Worm (Caenorhabditis elegans): ENCODE results near the gene twk-39.

DNA sequence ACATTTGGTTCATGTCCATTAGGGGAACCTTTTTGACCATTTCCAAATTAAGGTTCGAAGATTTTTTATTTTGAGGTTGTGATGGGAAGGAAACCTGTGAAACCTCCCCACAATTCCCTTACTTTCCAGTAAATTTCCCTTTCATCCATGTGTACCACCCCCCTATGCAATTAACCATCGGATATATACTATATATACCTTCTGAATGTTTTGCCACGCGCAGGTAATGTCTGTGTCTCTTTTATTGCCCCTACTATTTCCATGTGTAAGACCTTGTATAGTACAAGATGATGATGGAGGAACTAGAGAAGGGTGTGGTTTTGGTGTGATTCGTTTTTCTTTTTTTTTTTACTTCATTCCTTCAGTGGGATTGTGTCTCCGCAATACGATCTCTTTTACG lies 19.1 kb downstream of the twk-39 start:
- TF ChIP-seq ccch-3 (GFP tag; optimal IDR thresholded peaks at IDR 0.05) (no peak), xnd-1 (tag; optimal IDR thresholded peaks at IDR 0.05) (no peak), mes-4 (tag; optimal IDR thresholded peaks at IDR 0.05) (no peak), unc-62 (GFP tag; optimal IDR thresholded peaks at IDR 0.05) (no peak), dox-1 (GFP tag; IDR thresholded peaks at IDR 0.05) (no peak), chd-7 (tag; optimal IDR thresholded peaks at IDR 0.05) (no peak), Y56A3A.18 (GFP tag; IDR thresholded peaks at IDR 0.05) (no peak)
